Worm (Caenorhabditis elegans) whole organism, young adult: ENCODE data around the gene hrg-9.

ENCODE experiments used
- F57A8.1 ChIP-seq: fragments of 200-800 bp; sonication (Bioruptor generic); optimal IDR thresholded peaks from 2 replicates; lab custom pipeline; 2018; ENCODE audit warnings: mild to moderate bottlenecking, missing genetic modification characterization, moderate library complexity, missing compliant biosample characterization
- T26A5.8 ChIP-seq: sonication (generic microtip); optimal IDR thresholded peaks from 2 replicates; lab custom pipeline; 2016; ENCODE audit warnings: missing genetic modification characterization, missing compliant biosample characterization
- akir-1 ChIP-seq: fragments of 200-800 bp; sonication (Bioruptor generic); optimal IDR thresholded peaks from 2 replicates; lab custom pipeline; 2018; ENCODE audit warnings: mild to moderate bottlenecking, missing genetic modification characterization, moderate library complexity, missing compliant biosample characterization
- ama-1 ChIP-seq, 3 experiments: fragments of 150-350 bp in 1 of 3; sonication (generic microtip) in 2 of 3; optimal IDR thresholded peaks; 2 replicates each; lab custom pipeline; 2014 to 2018; ENCODE audit warnings: missing biosample characterization in 2 of 3, missing genetic modification characterization in 2 of 3, missing genetic modification reagents in 2 of 3
- efl-1 ChIP-seq: fragments of 150-350 bp; optimal IDR thresholded peaks from 2 replicates; lab custom pipeline; 2014; ENCODE audit warnings: missing biosample characterization, missing genetic modification reagents, missing genetic modification characterization
- egl-18 ChIP-seq: fragments of 200-800 bp; sonication (Bioruptor generic); IDR thresholded peaks from 2 replicates; pipeline ENCODE4 v1.3.6; 2022; ENCODE audit warnings: missing genetic modification reagents, missing genetic modification characterization, missing compliant biosample characterization
- let-607 ChIP-seq, 2 experiments: fragments of 200-800 bp in 1 of 2; sonication (Bioruptor generic) in 1 of 2; sonication (generic microtip) in 1 of 2; optimal IDR thresholded peaks; 2 replicates each; lab custom pipeline; 2016 to 2018; ENCODE audit warnings: mild to moderate bottlenecking in 2 of 2, missing compliant biosample characterization in 2 of 2, missing genetic modification characterization in 2 of 2, moderate library complexity in 2 of 2, missing genotype in 1 of 2
- lin-40 ChIP-seq: sonication (generic microtip); optimal IDR thresholded peaks from 2 replicates; lab custom pipeline; 2016; ENCODE audit warnings: missing genetic modification characterization, mild to moderate bottlenecking, missing compliant biosample characterization, missing genotype, missing genetic modification reagents
- nfyb-1 ChIP-seq: fragments of 200-800 bp; sonication (Bioruptor generic); IDR thresholded peaks from 2 replicates; pipeline ENCODE4 v1.3.6; 2022; ENCODE audit warnings: missing genetic modification reagents, missing genetic modification characterization, missing compliant biosample characterization
- snpc-1.1 ChIP-seq: sonication (generic microtip); optimal IDR thresholded peaks from 2 replicates; lab custom pipeline; 2017; ENCODE audit warnings: missing genetic modification characterization, mild to moderate bottlenecking, missing compliant biosample characterization, antibody characterized with exemption, moderate library complexity, missing genotype, missing genetic modification reagents; ENCODE audit not compliant: insufficient read depth
- ztf-6 ChIP-seq: fragments of 200-800 bp; sonication (Bioruptor generic); IDR thresholded peaks from 2 replicates; pipeline ENCODE4 v1.3.6; 2022; ENCODE audit warnings: missing genetic modification reagents, missing genetic modification characterization, missing compliant biosample characterization

- no peak for TF ChIP-seq T26A5.8 (tag; lab: Kevin White, UChicago)
- TF ChIP-seq F57A8.1 (GFP tag; lab: Kevin White, UChicago): no peak
- no peak for TF ChIP-seq efl-1
- TF ChIP-seq snpc-1.1 (tag; lab: Kevin White, UChicago): no peak
- no peak for TF ChIP-seq let-607 (tag; optimal IDR thresholded peaks at IDR 0.05; lab: Kevin White, UChicago)
- no peak for TF ChIP-seq ama-1 (optimal IDR thresholded peaks at IDR 0.05; lab: Kevin White, UChicago)
- TF ChIP-seq ama-1 (GFP tag; optimal IDR thresholded peaks at IDR 0.05; lab: Kevin White, UChicago): no peak
- no peak for TF ChIP-seq nfyb-1 (GFP tag; lab: Robert Waterston, UW)
- no peak for TF ChIP-seq ztf-6 (GFP tag; lab: Robert Waterston, UW)
- no peak for TF ChIP-seq akir-1
- no peak for TF ChIP-seq egl-18 (GFP tag; lab: Robert Waterston, UW)
- no peak for TF ChIP-seq lin-40 (tag; lab: Kevin White, UChicago)
Measured at ce11 chrV:12934976-12935375, 28.2 kb downstream of the hrg-9 start, which contains the start of gene T16G1.7.
